Worm (Caenorhabditis elegans): ENCODE data around the gene nas-18.

nas-18 gene

DNA sequence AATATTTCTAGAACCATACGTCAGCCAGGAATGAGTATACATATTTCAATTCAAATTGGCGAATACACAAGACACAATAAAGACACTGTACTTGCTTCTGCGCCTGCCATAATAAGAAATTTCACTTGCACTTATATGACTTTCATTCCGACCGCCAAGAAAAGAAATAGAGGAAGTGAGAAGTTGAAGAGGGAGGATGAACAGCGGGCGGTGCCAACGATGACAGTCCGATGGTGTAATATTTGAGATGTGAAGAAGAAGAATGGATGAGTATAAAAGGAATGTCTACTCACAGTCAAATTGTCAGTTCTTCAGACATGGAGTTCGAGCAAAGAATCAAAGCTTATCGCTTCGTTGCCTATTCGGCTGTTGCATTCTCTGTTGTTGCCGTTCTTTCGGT, 11.2 kb upstream of the nas-18 start, which contains the start of gene col-154:
TSS of gene col-154 (plus strand) at position 301 of the 400 bp plus-strand sequence.
- TF ChIP-seq nhr-6 (tag; optimal IDR thresholded peaks at IDR 0.05) (no peak), zip-2 (tag; optimal IDR thresholded peaks at IDR 0.05) (no peak), T26A8.4 (GFP tag; IDR thresholded peaks at IDR 0.05) (no peak), nhr-42 (GFP tag; IDR thresholded peaks at IDR 0.05) (no peak), daf-19 (GFP tag; conservative IDR thresholded peaks at IDR 0.05) (no peak), zip-11 (GFP tag; IDR thresholded peaks at IDR 0.05) (no peak), nhr-76 (tag; optimal IDR thresholded peaks at IDR 0.05) (no peak), unc-130 (GFP tag; optimal IDR thresholded peaks at IDR 0.05) (no peak), mes-2 (tag; optimal IDR thresholded peaks at IDR 0.05; ENCODE audit: poor library complexity, severe bottlenecking) (no peak), ztf-7 (tag; optimal IDR thresholded peaks at IDR 0.05) (no peak), snpc-1.2 (GFP tag; IDR thresholded peaks at IDR 0.05) (no peak), nhr-10 (tag; optimal IDR thresholded peaks at IDR 0.05) (no peak), sdz-12 (GFP tag; optimal IDR thresholded peaks at IDR 0.05) (no peak), egl-43 (GFP tag; IDR thresholded peaks at IDR 0.05) (no peak), F49E8.2 (tag; optimal IDR thresholded peaks at IDR 0.05; ENCODE audit: borderline replicate concordance) (no peak), zfp-3 (GFP tag; conservative IDR thresholded peaks at IDR 0.05) (no peak)

- TF ChIP-seq set-16 (GFP tag; IDR thresholded peaks at IDR 0.05), result peak; percentile 79
Observed at ce11 chrV:11385583-11385982, 10.7 kb upstream of the nas-18 start.

ce11 chrV:11386428-11386827, 9.8 kb upstream of the nas-18 start, which contains the start of gene F55C10.4:
TSS of gene F55C10.4 (plus strand) at chrV:11386728.
- TF ChIP-seq unc-130 (GFP tag; optimal IDR thresholded peaks at IDR 0.05) (no peak), nhr-10 (tag; optimal IDR thresholded peaks at IDR 0.05) (no peak)

DNA sequence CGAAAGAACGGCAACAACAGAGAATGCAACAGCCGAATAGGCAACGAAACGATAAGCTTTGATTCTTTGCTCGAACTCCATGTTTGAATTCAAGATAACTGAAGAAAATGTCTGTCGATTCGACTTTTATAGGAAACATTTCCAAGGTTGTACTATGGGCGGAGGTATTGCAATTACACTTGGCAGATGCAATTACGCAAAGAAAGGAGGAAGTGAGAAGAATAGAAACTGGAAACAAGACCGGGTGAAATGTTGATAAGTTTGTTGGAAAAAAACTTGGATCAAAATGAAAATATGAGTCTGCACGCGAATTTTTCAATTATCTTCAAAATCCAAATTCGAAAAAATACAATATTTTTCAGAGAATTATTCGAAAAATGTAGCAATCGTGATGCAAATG, 6.5 kb upstream of the nas-18 start, which contains the start of gene col-155:
TSS of gene col-155 (minus strand) at position 101 of the 400 bp plus-strand sequence.
- TF ChIP-seq snpc-1.2 (GFP tag; IDR thresholded peaks at IDR 0.05), result no peak
- no peak for TF ChIP-seq ztf-7 (tag; optimal IDR thresholded peaks at IDR 0.05)

DNA sequence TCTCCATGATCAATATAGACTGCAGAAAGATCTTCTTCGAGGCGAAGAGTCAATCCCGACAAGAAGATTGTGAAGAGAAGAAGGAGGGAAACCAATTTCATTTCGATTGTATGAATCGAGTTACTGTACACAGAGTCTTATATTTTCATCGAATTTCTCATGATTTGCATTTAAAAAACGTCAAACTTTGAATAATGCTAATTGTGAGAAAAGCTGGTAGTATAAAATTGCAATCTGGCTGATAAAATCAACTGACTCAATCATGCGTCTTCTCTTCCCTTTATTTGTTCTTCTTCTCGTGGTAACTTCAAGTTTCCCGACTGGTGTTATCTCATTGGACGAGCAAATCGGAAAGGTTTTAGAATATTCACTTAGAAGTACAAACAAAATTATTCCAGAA, 5.8 kb upstream of the nas-18 start, which contains the start of the genes K03B8.11 and K03B8.14:
TSS of gene K03B8.11 (minus strand) at position 101 of the 400 bp plus-strand sequence.
TSS of gene K03B8.14 (plus strand) at position 110 of the 400 bp plus-strand sequence.
- TF ChIP-seq aha-1 (tag) (peak; percentile 31), nhr-111 (GFP tag; optimal IDR thresholded peaks at IDR 0.05) (no peak)

ce11 chrV:11391033-11391432, 5.2 kb upstream of the nas-18 start:
- 0 out of 2 replicates have a peak, but pooled peaks have one; percentile 36 for TF ChIP-seq Y48G9A.11 (GFP tag; IDR thresholded peaks at IDR 0.05)

DNA sequence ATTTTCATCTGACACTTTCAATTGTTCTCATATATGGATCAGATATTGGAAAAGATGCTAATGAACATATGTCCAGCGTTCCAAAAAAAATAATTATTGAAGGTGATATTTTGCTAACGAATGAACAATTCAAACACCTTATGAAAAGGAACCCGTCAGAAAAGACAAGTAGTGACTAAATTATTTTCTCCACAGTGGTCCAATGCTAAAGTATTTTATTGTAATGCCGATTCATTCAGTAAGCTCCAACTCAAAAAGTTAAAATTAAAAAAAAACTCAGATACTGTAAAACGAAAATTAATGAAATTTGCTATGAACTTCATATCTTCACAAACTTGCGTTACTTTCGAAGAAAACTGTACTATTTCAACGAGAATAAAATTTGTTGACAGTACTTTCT, 4.2 kb upstream of the nas-18 start, which contains the start of gene nas-16:
TSS of gene nas-16 (plus strand) at position 301 of the 400 bp plus-strand sequence.
- TF ChIP-seq hlh-30 (tag; optimal IDR thresholded peaks at IDR 0.05; ENCODE audit: insufficient read depth), result no peak
- TF ChIP-seq madf-9 (GFP tag; conservative IDR thresholded peaks at IDR 0.05), result no peak
- TF ChIP-seq ceh-32 (tag; optimal IDR thresholded peaks at IDR 0.05; ENCODE audit: poor library complexity), result no peak
- TF ChIP-seq Y48G9A.11 (GFP tag; IDR thresholded peaks at IDR 0.05), result no peak
- no peak for TF ChIP-seq nhr-10 (tag; optimal IDR thresholded peaks at IDR 0.05)
- TF ChIP-seq spr-3 (GFP tag; optimal IDR thresholded peaks at IDR 0.05), result no peak
- no peak for TF ChIP-seq lin-38 (GFP tag; IDR thresholded peaks at IDR 0.05)
- no peak for TF ChIP-seq nhr-76 (tag; optimal IDR thresholded peaks at IDR 0.05)
- TF ChIP-seq vab-7 (GFP tag; IDR thresholded peaks at IDR 0.05), result no peak
- no peak for TF ChIP-seq cey-2 (tag; optimal IDR thresholded peaks at IDR 0.05; ENCODE audit: borderline replicate concordance, insufficient read depth)
- no peak for TF ChIP-seq lin-13 (GFP tag; optimal IDR thresholded peaks at IDR 0.05)
- no peak for TF ChIP-seq D1046.2 (GFP tag; IDR thresholded peaks at IDR 0.05)
- TF ChIP-seq tra-1 (GFP tag; IDR thresholded peaks at IDR 0.05), result no peak

Data from whole organism, L4 larva.